Fruit fly (Drosophila melanogaster) whole organism, prepupa: Measurements from ENCODE around the gene CG42390.
A peak's percentile ranks its signal among the peaks of the same experiment; 100 is the strongest.

Experiments
- Blimp-1 ChIP-seq: fragments of 200-800 bp; sonication (Bioruptor generic); optimal IDR thresholded peaks from 3 replicates; lab custom pipeline; 2017; ENCODE audit warnings: missing biosample characterization, missing genetic modification characterization, mild to moderate bottlenecking, moderate library complexity, missing genetic modification reagents
- CG3032 ChIP-seq: fragments of 200-800 bp; optimal IDR thresholded peaks from 2 replicates; lab custom pipeline; 2019; ENCODE audit warnings: missing biosample characterization, mild to moderate bottlenecking, missing genetic modification characterization, moderate library complexity
- Eip75B ChIP-seq: fragments of 200-800 bp; sonication (Bioruptor generic); optimal IDR thresholded peaks from 3 replicates; lab custom pipeline; 2016; ENCODE audit warnings: missing biosample characterization, missing genetic modification characterization
- Hr4 ChIP-seq: fragments of 200-800 bp; sonication (Bioruptor generic); optimal IDR thresholded peaks from 3 replicates; lab custom pipeline; 2016; ENCODE audit warnings: missing biosample characterization, missing genetic modification characterization
- Lpt ChIP-seq: fragments of 200-800 bp; sonication (Bioruptor generic); optimal IDR thresholded peaks from 3 replicates; lab custom pipeline; 2016; ENCODE audit warnings: missing biosample characterization, missing genetic modification characterization
- Smox ChIP-seq: fragments of 200-800 bp; sonication (Bioruptor generic); optimal IDR thresholded peaks from 3 replicates; lab custom pipeline; 2016; ENCODE audit warnings: missing biosample characterization, missing genetic modification characterization
- acj6 ChIP-seq: fragments of 200-800 bp; sonication (Bioruptor generic); optimal IDR thresholded peaks from 3 replicates; lab custom pipeline; 2016; ENCODE audit warnings: missing biosample characterization, missing genetic modification characterization
- pdm3 ChIP-seq: fragments of 200-800 bp; sonication (Bioruptor generic); optimal IDR thresholded peaks from 3 replicates; lab custom pipeline; 2016; ENCODE audit warnings: missing biosample characterization, missing genetic modification characterization
- ss ChIP-seq, 2 experiments: fragments of 200-800 bp; sonication (Bioruptor generic); optimal IDR thresholded peaks; 2 replicates in 1 of 2; 3 replicates in 1 of 2; lab custom pipeline; 2017 to 2018; ENCODE audit warnings: mild to moderate bottlenecking in 2 of 2, missing biosample characterization in 2 of 2, missing genetic modification characterization in 2 of 2, moderate library complexity in 1 of 2

DNA sequence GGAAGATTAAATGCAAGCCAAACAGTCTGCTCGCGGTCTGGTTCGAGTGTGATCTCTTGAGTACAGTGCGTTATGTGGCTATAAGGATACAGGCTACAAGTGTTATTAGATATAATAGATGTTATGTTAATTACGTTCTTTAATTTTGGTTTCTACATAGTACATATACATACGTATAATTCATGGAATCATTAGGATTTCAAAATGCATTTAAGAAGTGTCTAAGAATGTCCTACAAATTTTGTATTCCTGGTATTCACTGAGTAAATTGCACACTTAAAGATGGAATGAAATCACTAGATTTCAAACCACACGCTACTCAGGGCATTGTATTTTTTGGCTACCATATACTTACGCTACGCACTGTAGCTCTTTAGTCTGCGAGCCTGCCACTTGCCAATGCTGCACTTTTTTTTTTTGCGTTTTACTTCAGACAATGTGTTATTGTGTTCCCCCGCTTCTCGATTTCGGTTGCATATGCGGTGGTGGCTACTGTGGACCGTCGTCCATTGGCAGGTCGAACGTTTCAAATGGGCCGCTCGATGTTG is 43.5 kb downstream of the CG42390 start:
- no peak for TF ChIP-seq Lpt (GFP tag; lab: Kevin White, UChicago)
- peak; percentile 19 for TF ChIP-seq acj6 (GFP tag; lab: Kevin White, UChicago)
- peak; percentile 9 for TF ChIP-seq Hr4 (GFP tag; lab: Kevin White, UChicago)
- no peak for TF ChIP-seq pdm3 (GFP tag; lab: Kevin White, UChicago)
- peak; percentile 20 for TF ChIP-seq Eip75B (GFP tag; lab: Kevin White, UChicago)
- TF ChIP-seq CG3032 (tag; lab: Kevin White, UChicago): peak; percentile 27
- no peak for TF ChIP-seq Blimp-1 (GFP tag; lab: Kevin White, UChicago)
- TF ChIP-seq Smox: peak; percentile 36
- no peak for TF ChIP-seq ss (GFP tag; optimal IDR thresholded peaks at IDR 0.05; lab: Kevin White, UChicago)
